Worm (Caenorhabditis elegans): Measurements from ENCODE around the gene sor-3.

- TF ChIP-seq him-1 (tag; optimal IDR thresholded peaks at IDR 0.05) (no peak), dao-5 (tag; optimal IDR thresholded peaks at IDR 0.05) (no peak), W03F9.2 (tag; optimal IDR thresholded peaks at IDR 0.05) (no peak)
These were observed 16.5 kb downstream of the sor-3 start for ce11 chrX:369923-370322.
